Worm (Caenorhabditis elegans) whole organism, early embryonic: ENCODE results near the gene C18F10.7.

Experiments used
- F13C5.2 ChIP-seq: sonication (generic microtip); optimal IDR thresholded peaks from 2 replicates; lab custom pipeline; 2017; ENCODE audit warnings: mild to moderate bottlenecking, missing genetic modification characterization, inconsistent platforms, missing compliant biosample characterization
- ama-1 ChIP-seq: fragments of 150-350 bp; optimal IDR thresholded peaks from 2 replicates; lab custom pipeline; 2014
- ceh-13 ChIP-seq: fragments of 200-800 bp; sonication (Bioruptor generic); optimal IDR thresholded peaks from 2 replicates; lab custom pipeline; 2018; ENCODE audit warnings: mild to moderate bottlenecking, missing genetic modification characterization, missing compliant biosample characterization
- flt-1 ChIP-seq: fragments of 200-800 bp; sonication (Bioruptor generic); IDR thresholded peaks from 2 replicates; pipeline ENCODE4 v1.3.6; 2022; ENCODE audit warnings: missing genetic modification characterization, missing compliant biosample characterization
- hmbx-1 ChIP-seq: sonication (generic microtip); optimal IDR thresholded peaks from 2 replicates; lab custom pipeline; 2016; ENCODE audit warnings: mild to moderate bottlenecking, missing genetic modification characterization, missing compliant biosample characterization
- hnd-1 ChIP-seq: sonication (generic microtip); optimal IDR thresholded peaks from 2 replicates; lab custom pipeline; 2016; ENCODE audit warnings: missing genetic modification characterization, missing compliant biosample characterization
- scrt-1 ChIP-seq: fragments of 200-800 bp; sonication (Bioruptor generic); IDR thresholded peaks from 2 replicates; pipeline ENCODE4 v1.3.6; 2022; ENCODE audit warnings: missing genetic modification characterization, missing compliant biosample characterization
- sea-1 ChIP-seq: fragments of 200-800 bp; sonication (Bioruptor generic); conservative IDR thresholded peaks from 2 replicates; pipeline ENCODE4 v1.3.6; 2022; ENCODE audit warnings: missing genetic modification characterization, missing compliant biosample characterization
- tbx-37 ChIP-seq: fragments of 200-800 bp; sonication (Bioruptor generic); conservative IDR thresholded peaks from 2 replicates; pipeline ENCODE4 v1.3.6; 2022; ENCODE audit warnings: missing genetic modification reagents, missing genetic modification characterization, missing compliant biosample characterization

DNA sequence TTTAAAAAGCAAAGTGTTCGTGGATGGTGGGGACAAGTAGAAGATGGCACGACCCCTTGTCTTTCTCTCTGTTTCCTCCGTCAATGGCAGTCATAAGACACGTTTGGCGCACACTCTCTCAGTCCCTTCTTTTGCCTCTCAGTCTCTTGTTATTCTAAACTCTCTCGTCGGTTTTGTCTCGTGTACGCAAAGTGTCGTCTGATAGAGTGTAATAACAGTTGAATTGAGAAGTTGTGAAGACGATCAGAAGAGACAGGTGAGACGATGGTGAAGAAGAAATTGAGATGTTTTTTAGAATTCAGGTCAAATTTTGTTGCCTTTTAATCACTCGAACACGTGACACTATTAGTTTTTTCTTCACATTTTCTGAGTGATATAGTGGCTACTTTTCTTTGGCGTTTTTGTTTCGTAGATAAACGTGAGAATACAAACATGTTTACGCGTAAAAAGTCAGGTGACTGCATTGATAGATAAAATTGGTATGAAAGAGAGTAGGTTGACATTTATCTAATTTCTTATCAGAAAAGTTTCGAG lies 25.0 kb upstream of the C18F10.7 start, which contains the start of gene F47D12.9:
- TF ChIP-seq flt-1 (GFP tag; lab: Robert Waterston, UW) (no peak), ama-1 (no peak), tbx-37 (GFP tag; lab: Robert Waterston, UW) (no peak), hnd-1 (tag; lab: Kevin White, UChicago) (no peak), scrt-1 (GFP tag; lab: Robert Waterston, UW) (no peak), F13C5.2 (tag; lab: Kevin White, UChicago) (no peak), ceh-13 (GFP tag; lab: Kevin White, UChicago) (no peak), sea-1 (no peak), hmbx-1 (no peak)
